Fruit fly (Drosophila melanogaster) whole organism, embryonic: ENCODE results near the gene gcm.
A peak's percentile ranks its signal among the peaks of the same experiment; 100 is the strongest.

Experiments
- CG12769 ChIP-seq: fragments of 200-800 bp; sonication (Bioruptor generic); optimal IDR thresholded peaks from 2 replicates; lab custom pipeline; 2019; ENCODE audit warnings: missing biosample characterization, mild to moderate bottlenecking, missing genetic modification characterization, moderate library complexity
- CG14441 ChIP-seq: fragments of 200-800 bp; sonication (Bioruptor generic); IDR thresholded peaks from 2 replicates; pipeline ENCODE4 v1.3.6; 2022; ENCODE audit warnings: missing biosample characterization, missing genetic modification characterization
- CG14710 ChIP-seq: fragments of 200-800 bp; sonication (Bioruptor generic); optimal IDR thresholded peaks from 3 replicates; lab custom pipeline; 2019; ENCODE audit warnings: missing biosample characterization, mild to moderate bottlenecking, missing genetic modification characterization, moderate library complexity
- CG17385 ChIP-seq: fragments of 200-800 bp; sonication (Bioruptor generic); optimal IDR thresholded peaks from 3 replicates; lab custom pipeline; 2018; ENCODE audit warnings: missing biosample characterization, mild to moderate bottlenecking, missing genetic modification characterization
- CG18476 ChIP-seq: fragments of 200-800 bp; sonication (Bioruptor generic); optimal IDR thresholded peaks from 2 replicates; lab custom pipeline; 2016; ENCODE audit warnings: missing biosample characterization, mild to moderate bottlenecking, missing genetic modification characterization
- CG2120 ChIP-seq: fragments of 200-800 bp; sonication (Bioruptor generic); optimal IDR thresholded peaks from 3 replicates; lab custom pipeline; 2016; ENCODE audit warnings: missing biosample characterization, missing genetic modification characterization
- Dfd ChIP-seq, 2 experiments: fragments of >200 bp; optimal IDR thresholded peaks; 2 replicates each; lab custom pipeline; 2017; ENCODE audit warnings: missing biosample characterization in 2 of 2, missing genetic modification characterization in 2 of 2
- Mrtf ChIP-seq: fragments of 200-800 bp; sonication (Bioruptor generic); IDR thresholded peaks from 3 replicates; pipeline ENCODE4 v1.3.6; 2022; ENCODE audit warnings: missing biosample characterization, missing genetic modification characterization
- Optix ChIP-seq: fragments of 200-800 bp; sonication (Bioruptor generic); IDR thresholded peaks from 3 replicates; pipeline ENCODE4 v1.3.6; 2022; ENCODE audit warnings: missing biosample characterization, missing genetic modification characterization
- crol ChIP-seq: fragments of 200-800 bp; sonication (Bioruptor generic); IDR thresholded peaks from 2 replicates; pipeline ENCODE4 v1.3.6; 2022; ENCODE audit warnings: missing biosample characterization, missing genetic modification characterization

DNA sequence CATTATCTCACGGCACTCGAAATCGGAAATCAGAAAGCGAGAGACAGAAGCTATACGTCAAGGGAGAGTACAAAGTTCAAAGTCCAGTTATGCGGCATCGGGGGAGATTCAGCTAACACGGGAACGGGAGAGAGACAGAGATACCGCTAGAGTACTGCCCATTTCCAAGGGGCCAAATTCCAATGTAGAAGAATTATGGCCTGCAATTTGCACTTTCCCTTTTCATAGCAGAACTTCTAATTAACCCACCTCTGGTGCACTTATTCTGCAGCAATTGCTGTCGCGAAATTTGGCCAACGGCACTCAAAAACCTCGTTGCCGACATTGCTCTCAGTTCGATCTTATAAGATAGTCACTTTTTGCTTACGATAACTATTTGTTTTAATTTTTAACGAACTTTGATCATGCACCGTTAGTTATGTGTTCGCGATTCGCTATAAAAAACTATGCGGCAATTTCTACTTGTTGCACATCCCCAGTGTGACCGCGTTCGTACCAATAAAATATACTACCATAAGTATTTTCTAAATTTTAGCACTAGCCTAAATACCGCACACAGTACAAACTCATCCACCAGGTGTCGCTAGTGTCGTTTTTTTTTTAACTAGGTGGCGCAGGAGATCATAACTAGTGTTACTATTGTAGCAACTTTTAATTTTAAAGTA, 5.1 kb downstream of the gcm start, which contains the start of gene Mtpalpha:
- TF ChIP-seq CG18476, result no peak
- TF ChIP-seq CG12769, result no peak
- no peak for TF ChIP-seq CG17385
- TF ChIP-seq crol (GFP tag; lab: Robert Waterston, UW), result no peak
- 0 out of 2 replicates have a peak, but pooled peaks have one; percentile 7 for TF ChIP-seq CG14441 (GFP tag; lab: Robert Waterston, UW)
- TF ChIP-seq Mrtf (GFP tag; lab: Robert Waterston, UW), result no peak
- TF ChIP-seq Dfd (GFP tag; optimal IDR thresholded peaks at IDR 0.05; lab: Kevin White, UChicago), result no peak
- TF ChIP-seq CG14710 (tag; lab: Kevin White, UChicago), result peak; percentile 47
- TF ChIP-seq CG2120 (GFP tag; lab: Kevin White, UChicago), result peak; percentile 38
- no peak for TF ChIP-seq Optix (GFP tag; lab: Robert Waterston, UW)
